Worm (Caenorhabditis elegans) whole organism, L2 larva: ENCODE results near the gene dhs-18.

Source experiments
- R02D3.7 ChIP-seq: fragments of 150-350 bp; optimal IDR thresholded peaks from 2 replicates; lab custom pipeline; 2014; ENCODE audit warnings: missing biosample characterization, missing genetic modification characterization
- alr-1 ChIP-seq: fragments of 150-350 bp; optimal IDR thresholded peaks from 2 replicates; lab custom pipeline; 2014; ENCODE audit warnings: missing biosample characterization, missing genetic modification characterization
- ama-1 ChIP-seq: fragments of 150-350 bp; optimal IDR thresholded peaks from 2 replicates; lab custom pipeline; 2018; ENCODE audit warnings: inconsistent platforms
- lin-11 ChIP-seq: fragments of 150-350 bp; sonication (generic microtip); optimal IDR thresholded peaks from 2 replicates; lab custom pipeline; 2014; ENCODE audit warnings: missing biosample characterization, missing genetic modification characterization, inconsistent platforms, mixed read lengths
- lsy-2 ChIP-seq, 2 experiments: fragments of 150-350 bp in 1 of 2; sonication (generic microtip) in 1 of 2; optimal IDR thresholded peaks; 2 replicates each; lab custom pipeline; 2014 to 2017; ENCODE audit warnings: missing biosample characterization in 2 of 2, missing genetic modification characterization in 2 of 2
- nhr-21 ChIP-seq: fragments of 150-350 bp; optimal IDR thresholded peaks from 2 replicates; lab custom pipeline; 2014; ENCODE audit warnings: missing biosample characterization, missing genetic modification characterization
- nhr-6 ChIP-seq: fragments of 150-350 bp; optimal IDR thresholded peaks from 2 replicates; lab custom pipeline; 2014; ENCODE audit warnings: missing biosample characterization, missing genetic modification characterization
- sma-9 ChIP-seq, 2 experiments: fragments of 150-350 bp in 1 of 2; sonication (generic microtip) in 1 of 2; optimal IDR thresholded peaks; 2 replicates each; lab custom pipeline; 2014 to 2016; ENCODE audit warnings: missing genetic modification characterization in 2 of 2, mild to moderate bottlenecking in 1 of 2, missing biosample characterization in 1 of 2, missing compliant biosample characterization in 1 of 2, missing genetic modification reagents in 1 of 2, moderate library complexity in 1 of 2
- snpc-4 ChIP-seq: fragments of 150-350 bp; optimal IDR thresholded peaks from 2 replicates; lab custom pipeline; 2014; ENCODE audit warnings: missing biosample characterization, missing genetic modification characterization
- unc-62 ChIP-seq: fragments of 150-350 bp; optimal IDR thresholded peaks from 2 replicates; lab custom pipeline; 2014; ENCODE audit warnings: missing biosample characterization, missing genetic modification reagents, missing genetic modification characterization
- ztf-11 ChIP-seq: sonication (generic microtip); optimal IDR thresholded peaks from 2 replicates; lab custom pipeline; 2017; ENCODE audit warnings: missing biosample characterization, missing genetic modification characterization

DNA sequence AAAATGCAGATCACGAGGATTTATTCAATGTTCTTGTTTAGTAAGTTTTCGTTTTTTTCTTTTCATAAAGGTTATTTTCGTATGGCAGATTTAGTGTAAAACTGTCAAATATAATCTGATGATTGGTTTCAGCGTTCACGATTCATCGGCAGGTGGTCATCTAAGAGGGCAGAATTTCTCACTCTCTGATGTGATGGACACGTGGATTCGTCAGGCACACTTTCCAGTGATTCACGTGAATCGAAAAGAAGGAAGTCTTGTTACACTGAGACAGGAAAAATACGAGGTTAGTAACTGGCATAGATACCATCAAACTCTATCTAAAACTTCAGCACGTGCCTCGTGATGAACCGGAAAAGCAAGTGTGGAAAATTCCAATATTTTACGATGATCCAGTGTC lies 48.1 kb upstream of the dhs-18 start:
- TF ChIP-seq ama-1 (no peak), R02D3.7 (tag; lab: Kevin White, UChicago) (no peak), alr-1 (no peak), sma-9 (GFP tag; optimal IDR thresholded peaks at IDR 0.05; lab: Kevin White, UChicago) (peak; percentile 28), sma-9 (tag; optimal IDR thresholded peaks at IDR 0.05; lab: Kevin White, UChicago) (no peak), lin-11 (tag; lab: Kevin White, UChicago) (no peak), unc-62 (GFP tag; lab: Kevin White, UChicago) (no peak), nhr-21 (no peak), lsy-2 (tag; optimal IDR thresholded peaks at IDR 0.05; lab: Kevin White, UChicago) (no peak), snpc-4 (tag; lab: Kevin White, UChicago) (no peak), ztf-11 (tag; lab: Kevin White, UChicago) (no peak), nhr-6 (no peak)
